Worm (Caenorhabditis elegans): ENCODE data around the gene C07H4.1.

ce11 chrII:9108905-9109551 lies 15.5 kb upstream of the C07H4.1 start, which contains the start of gene T24H10.4:
- no peak for TF ChIP-seq W03F9.2 (tag; optimal IDR thresholded peaks at IDR 0.05)
- TF ChIP-seq him-1 (tag; optimal IDR thresholded peaks at IDR 0.05), result no peak

Measured in whole organism, L4/young adult.